Worm (Caenorhabditis elegans): ENCODE measurements around the gene nhr-192.

The nhr-192 gene

DNA sequence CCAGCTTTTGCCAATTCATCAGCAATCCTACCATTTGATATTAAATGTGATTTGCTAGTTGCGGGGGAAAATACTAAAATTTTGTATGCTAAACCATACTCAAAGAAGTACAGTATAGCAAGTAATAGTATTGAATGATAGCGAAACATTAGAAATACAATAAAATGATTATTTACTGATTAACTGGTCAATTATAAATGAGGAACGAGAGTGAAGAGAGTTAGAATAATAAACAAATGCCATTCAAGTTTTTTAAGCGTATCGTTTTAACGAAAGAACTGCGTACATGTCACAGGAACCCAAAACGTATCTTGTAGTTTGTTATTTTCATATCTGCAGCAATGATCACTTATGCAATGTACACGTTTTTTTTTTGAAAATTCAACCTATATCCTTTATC is 28.0 kb upstream of the nhr-192 start, which contains the start of gene ugt-47:
ugt-47 (minus strand) TSS at position 169 of the 400 bp plus-strand sequence.
- TF ChIP-seq cog-1 (tag; optimal IDR thresholded peaks at IDR 0.05) (no peak), klf-2 (GFP tag; conservative IDR thresholded peaks at IDR 0.05) (no peak), med-1 (GFP tag; optimal IDR thresholded peaks at IDR 0.05; ENCODE audit: insufficient read depth) (no peak), ref-1 (GFP tag; conservative IDR thresholded peaks at IDR 0.05) (no peak), ztf-23 (GFP tag; IDR thresholded peaks at IDR 0.05) (no peak), flt-1 (GFP tag; IDR thresholded peaks at IDR 0.05) (no peak), ztf-29 (GFP tag; IDR thresholded peaks at IDR 0.05) (no peak), T22C8.4 (GFP tag; IDR thresholded peaks at IDR 0.05) (no peak), tab-1 (GFP tag; IDR thresholded peaks at IDR 0.05) (no peak)

DNA sequence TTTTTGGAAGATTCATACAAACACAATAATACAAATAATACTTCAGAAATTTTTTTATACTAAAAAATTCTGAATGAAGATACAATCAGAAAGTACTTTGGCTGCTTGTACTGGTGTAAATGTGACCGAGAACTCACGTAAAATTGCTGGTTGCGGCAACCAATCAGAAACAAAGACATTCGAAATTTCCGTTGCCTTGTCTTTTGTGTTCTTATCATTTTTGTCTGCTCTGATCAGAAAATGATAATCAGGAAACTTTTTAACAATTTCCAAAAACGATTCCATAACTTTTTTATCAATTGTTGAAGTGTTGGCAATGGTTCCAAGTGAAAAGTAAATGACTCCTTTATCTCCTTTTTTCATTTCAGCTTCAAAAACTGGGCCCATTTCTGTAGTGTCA is 26.5 kb upstream of the nhr-192 start:
- TF ChIP-seq klf-2 (GFP tag; conservative IDR thresholded peaks at IDR 0.05), result no peak
- TF ChIP-seq ref-1 (GFP tag; conservative IDR thresholded peaks at IDR 0.05), result no peak
- TF ChIP-seq flt-1 (GFP tag; IDR thresholded peaks at IDR 0.05), result no peak
- no peak for TF ChIP-seq cog-1 (tag; optimal IDR thresholded peaks at IDR 0.05)

DNA sequence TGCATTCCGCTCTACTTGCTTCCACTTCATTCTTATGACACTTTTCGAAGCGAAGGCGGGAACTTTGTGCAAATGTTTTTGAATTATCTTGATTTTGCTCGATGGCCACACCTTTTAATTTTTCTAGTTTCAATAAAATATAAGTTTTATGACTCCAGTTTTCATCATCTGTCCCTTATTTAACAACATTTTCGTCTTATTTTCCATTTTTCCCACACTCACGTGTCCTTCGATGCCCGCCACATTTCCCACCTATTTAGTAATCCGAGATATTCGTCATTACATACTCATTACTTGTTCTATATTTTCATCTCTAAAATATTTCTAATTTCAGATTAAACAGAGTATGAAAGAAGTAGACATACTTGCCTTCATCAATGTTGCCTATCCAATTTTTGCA is 23.9 kb upstream of the nhr-192 start, which contains the start of gene srd-49:
srd-49 (plus strand) TSS at position 301 of the 400 bp plus-strand sequence.
- no peak for TF ChIP-seq ztf-23 (GFP tag; IDR thresholded peaks at IDR 0.05)
- TF ChIP-seq flt-1 (GFP tag; IDR thresholded peaks at IDR 0.05), result no peak
- TF ChIP-seq ztf-29 (GFP tag; IDR thresholded peaks at IDR 0.05), result no peak
- TF ChIP-seq cog-1 (tag; optimal IDR thresholded peaks at IDR 0.05), result no peak
- TF ChIP-seq med-1 (GFP tag; optimal IDR thresholded peaks at IDR 0.05; ENCODE audit: insufficient read depth), result no peak
- TF ChIP-seq klf-2 (GFP tag; conservative IDR thresholded peaks at IDR 0.05), result no peak
- no peak for TF ChIP-seq ref-1 (GFP tag; conservative IDR thresholded peaks at IDR 0.05)
- no peak for TF ChIP-seq tab-1 (GFP tag; IDR thresholded peaks at IDR 0.05)
- no peak for TF ChIP-seq T22C8.4 (GFP tag; IDR thresholded peaks at IDR 0.05)

DNA sequence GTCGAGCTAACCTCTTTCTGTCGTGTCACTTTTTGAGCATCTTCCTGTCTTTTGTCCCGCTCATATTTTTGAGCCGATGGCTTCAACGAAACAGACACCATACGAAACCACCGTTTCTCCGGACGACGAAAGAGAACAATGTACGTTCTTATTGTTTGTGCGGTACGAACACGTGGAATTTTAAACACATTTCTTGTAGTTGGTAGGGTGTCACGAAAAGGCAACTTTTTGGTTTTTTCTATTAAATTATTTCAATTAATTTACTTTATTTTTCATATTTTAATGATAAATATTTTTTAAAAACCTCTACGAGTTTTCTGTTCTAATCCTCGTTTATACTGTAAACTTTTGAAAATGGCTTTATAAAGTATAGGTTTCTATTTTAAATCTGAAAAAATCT is 20.7 kb upstream of the nhr-192 start, which contains the start of gene R04B5.11:
R04B5.11 (minus strand) TSS at position 101 of the 400 bp plus-strand sequence.
- no peak for TF ChIP-seq med-1 (GFP tag; optimal IDR thresholded peaks at IDR 0.05; ENCODE audit: insufficient read depth)
- TF ChIP-seq ztf-29 (GFP tag; IDR thresholded peaks at IDR 0.05), result no peak
- no peak for TF ChIP-seq ztf-23 (GFP tag; IDR thresholded peaks at IDR 0.05)
- no peak for TF ChIP-seq cog-1 (tag; optimal IDR thresholded peaks at IDR 0.05)
- TF ChIP-seq ref-1 (GFP tag; conservative IDR thresholded peaks at IDR 0.05), result no peak
- no peak for TF ChIP-seq T22C8.4 (GFP tag; IDR thresholded peaks at IDR 0.05)
- no peak for TF ChIP-seq klf-2 (GFP tag; conservative IDR thresholded peaks at IDR 0.05)
- TF ChIP-seq flt-1 (GFP tag; IDR thresholded peaks at IDR 0.05), result no peak
- no peak for TF ChIP-seq tab-1 (GFP tag; IDR thresholded peaks at IDR 0.05)

DNA sequence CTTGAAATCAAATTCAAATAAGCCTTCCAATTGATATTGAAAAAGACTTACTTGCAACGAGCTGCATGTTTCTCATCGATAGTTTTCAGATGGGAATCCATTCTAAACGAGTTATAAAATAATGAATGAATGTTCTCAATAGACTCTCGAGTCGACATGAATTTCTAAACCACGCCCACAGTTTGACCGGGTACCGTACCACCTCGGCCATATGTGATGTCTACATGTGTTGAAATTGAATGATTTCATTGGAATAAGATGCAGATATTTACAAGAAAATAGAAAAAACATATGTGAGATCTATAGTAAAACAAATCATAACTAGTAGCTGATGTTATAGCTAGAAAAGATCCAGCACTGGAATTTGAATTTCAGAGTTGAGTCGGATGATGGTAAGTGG is 20.0 kb upstream of the nhr-192 start, which contains the start of gene R04B5.7:
R04B5.7 (minus strand) TSS at position 101 of the 400 bp plus-strand sequence.
- no peak for TF ChIP-seq ref-1 (GFP tag; conservative IDR thresholded peaks at IDR 0.05)
- no peak for TF ChIP-seq med-1 (GFP tag; optimal IDR thresholded peaks at IDR 0.05; ENCODE audit: insufficient read depth)
- no peak for TF ChIP-seq tab-1 (GFP tag; IDR thresholded peaks at IDR 0.05)
- TF ChIP-seq cog-1 (tag; optimal IDR thresholded peaks at IDR 0.05), result no peak
- TF ChIP-seq klf-2 (GFP tag; conservative IDR thresholded peaks at IDR 0.05), result no peak
- no peak for TF ChIP-seq T22C8.4 (GFP tag; IDR thresholded peaks at IDR 0.05)
- no peak for TF ChIP-seq ztf-23 (GFP tag; IDR thresholded peaks at IDR 0.05)
- no peak for TF ChIP-seq ztf-29 (GFP tag; IDR thresholded peaks at IDR 0.05)
- TF ChIP-seq flt-1 (GFP tag; IDR thresholded peaks at IDR 0.05), result no peak

DNA sequence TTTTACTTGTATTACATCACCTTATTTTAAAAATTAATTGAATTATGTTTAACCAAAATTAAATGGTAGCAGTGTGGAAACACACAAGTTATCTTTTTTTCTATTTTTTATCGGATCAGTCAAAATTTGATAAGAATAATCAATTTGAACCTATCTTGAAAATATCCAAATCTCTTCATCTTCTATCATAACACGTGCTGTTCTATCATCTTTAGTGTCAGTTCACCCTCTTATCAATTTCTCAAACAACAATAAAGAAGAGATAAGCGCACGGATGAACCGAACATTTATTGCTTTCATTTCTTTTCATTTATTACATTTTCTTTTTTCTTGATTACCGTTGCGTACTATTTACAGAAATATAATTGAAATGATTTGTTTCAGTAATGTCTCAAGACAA is 16.7 kb upstream of the nhr-192 start, which contains the start of gene R04B5.5:
R04B5.5 (plus strand) TSS at position 378 of the 400 bp plus-strand sequence.
- TF ChIP-seq T22C8.4 (GFP tag; IDR thresholded peaks at IDR 0.05) (no peak), cog-1 (tag; optimal IDR thresholded peaks at IDR 0.05) (no peak), ref-1 (GFP tag; conservative IDR thresholded peaks at IDR 0.05) (no peak), flt-1 (GFP tag; IDR thresholded peaks at IDR 0.05) (no peak), klf-2 (GFP tag; conservative IDR thresholded peaks at IDR 0.05) (no peak), tab-1 (GFP tag; IDR thresholded peaks at IDR 0.05) (no peak), ztf-29 (GFP tag; IDR thresholded peaks at IDR 0.05) (no peak), ztf-23 (GFP tag; IDR thresholded peaks at IDR 0.05) (no peak), med-1 (GFP tag; optimal IDR thresholded peaks at IDR 0.05; ENCODE audit: insufficient read depth) (no peak)

DNA sequence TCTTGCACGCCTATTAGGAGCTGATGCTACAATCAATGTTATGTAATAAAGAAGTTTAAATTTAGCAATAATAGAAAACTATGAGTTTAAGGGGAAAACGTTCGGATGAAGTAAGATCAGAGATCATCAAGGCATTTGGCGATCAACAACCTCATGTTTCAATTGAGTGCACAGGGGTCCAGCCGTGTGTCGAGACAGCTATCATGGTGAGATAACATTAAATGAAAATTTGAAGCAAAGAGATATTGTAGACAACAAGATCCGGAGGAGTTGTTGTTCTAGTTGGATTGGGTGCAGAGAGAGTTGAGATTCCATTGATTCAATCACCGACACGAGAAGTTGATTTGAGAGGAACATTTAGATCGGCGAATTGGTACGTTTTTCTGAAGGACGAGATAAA is 15.7 kb upstream of the nhr-192 start:
- no peak for TF ChIP-seq med-1 (GFP tag; optimal IDR thresholded peaks at IDR 0.05; ENCODE audit: insufficient read depth)
- TF ChIP-seq cog-1 (tag; optimal IDR thresholded peaks at IDR 0.05), result no peak
- TF ChIP-seq ztf-23 (GFP tag; IDR thresholded peaks at IDR 0.05), result no peak
- no peak for TF ChIP-seq T22C8.4 (GFP tag; IDR thresholded peaks at IDR 0.05)
- no peak for TF ChIP-seq ztf-29 (GFP tag; IDR thresholded peaks at IDR 0.05)
- TF ChIP-seq ref-1 (GFP tag; conservative IDR thresholded peaks at IDR 0.05), result no peak
- TF ChIP-seq tab-1 (GFP tag; IDR thresholded peaks at IDR 0.05), result no peak
- TF ChIP-seq klf-2 (GFP tag; conservative IDR thresholded peaks at IDR 0.05), result no peak
- TF ChIP-seq flt-1 (GFP tag; IDR thresholded peaks at IDR 0.05), result no peak

DNA sequence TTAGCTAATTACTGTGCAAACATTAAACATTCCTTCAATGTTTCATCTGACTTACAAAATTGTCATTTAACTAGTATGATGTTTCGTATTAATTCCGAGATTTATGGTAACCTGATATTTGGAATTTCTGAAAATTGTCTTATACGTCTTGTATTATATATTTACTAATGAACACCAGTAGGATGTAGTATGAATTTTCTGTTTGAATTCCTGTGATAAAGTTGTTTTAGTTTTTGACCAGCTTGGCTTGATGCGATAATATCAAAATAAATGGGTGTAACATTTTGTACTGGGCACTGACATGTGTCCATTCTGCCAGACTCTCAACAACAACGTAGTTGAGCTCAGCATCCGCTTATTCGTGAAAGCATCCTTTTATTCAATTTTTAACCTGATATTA is 14.4 kb upstream of the nhr-192 start, which contains the start of gene R04B5.6:
R04B5.6 (plus strand) TSS at position 301 of the 400 bp plus-strand sequence.
- TF ChIP-seq ztf-29 (GFP tag; IDR thresholded peaks at IDR 0.05) (no peak), cog-1 (tag; optimal IDR thresholded peaks at IDR 0.05) (no peak), tab-1 (GFP tag; IDR thresholded peaks at IDR 0.05) (no peak), ref-1 (GFP tag; conservative IDR thresholded peaks at IDR 0.05) (no peak), ztf-23 (GFP tag; IDR thresholded peaks at IDR 0.05) (no peak), klf-2 (GFP tag; conservative IDR thresholded peaks at IDR 0.05) (no peak)

DNA sequence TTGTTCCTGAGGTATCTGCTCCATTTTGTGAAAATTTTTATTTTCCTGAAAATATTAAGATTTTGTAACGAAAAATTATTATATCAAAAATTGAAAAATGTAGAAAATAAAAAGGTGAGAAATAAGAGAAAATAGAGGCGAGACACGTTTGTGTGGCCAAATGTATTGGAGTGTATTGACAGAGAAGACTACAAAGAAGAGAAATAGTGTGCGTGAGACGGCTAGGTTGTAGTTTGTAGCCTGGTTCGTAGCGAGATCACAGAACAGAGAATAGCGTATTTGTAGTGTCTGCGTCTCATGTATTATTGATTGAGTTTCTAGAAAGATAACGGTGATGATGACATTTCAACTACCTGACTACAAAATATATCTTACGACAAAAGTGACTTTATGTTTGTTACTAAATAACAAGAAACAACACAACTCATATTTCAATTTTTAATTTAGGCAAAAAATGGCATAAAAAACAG is 13.6 kb upstream of the nhr-192 start, which contains the start of gene nhr-12:
nhr-12 (minus strand) TSS at position 51 of the 470 bp plus-strand sequence.
- TF ChIP-seq cog-1 (tag; optimal IDR thresholded peaks at IDR 0.05) (no peak), ztf-29 (GFP tag; IDR thresholded peaks at IDR 0.05) (no peak), flt-1 (GFP tag; IDR thresholded peaks at IDR 0.05) (no peak), ztf-23 (GFP tag; IDR thresholded peaks at IDR 0.05) (no peak), klf-2 (GFP tag; conservative IDR thresholded peaks at IDR 0.05) (no peak), tab-1 (GFP tag; IDR thresholded peaks at IDR 0.05) (no peak), med-1 (GFP tag; optimal IDR thresholded peaks at IDR 0.05; ENCODE audit: insufficient read depth) (no peak), ref-1 (GFP tag; conservative IDR thresholded peaks at IDR 0.05) (no peak), T22C8.4 (GFP tag; IDR thresholded peaks at IDR 0.05) (no peak)

Measured in whole organism, midembryonic.